Fruit fly (Drosophila melanogaster) whole organism, embryonic: ENCODE data around the gene Art4.
A peak's percentile ranks its signal among the peaks of the same experiment; 100 is the strongest.

Experiments used
- B-H1 ChIP-seq: fragments of 200-800 bp; sonication (Bioruptor generic); IDR thresholded peaks from 3 replicates; pipeline ENCODE4 v1.3.6; 2022; ENCODE audit warnings: missing biosample characterization, missing genetic modification characterization
- BEAF-32 ChIP-seq: fragments of 200-800 bp; sonication (Bioruptor generic); optimal IDR thresholded peaks from 3 replicates; lab custom pipeline; 2017; ENCODE audit warnings: missing biosample characterization, missing genetic modification characterization, mild to moderate bottlenecking, moderate library complexity, missing genetic modification reagents
- Bteb2 ChIP-seq: fragments of 200-800 bp; sonication (Bioruptor generic); optimal IDR thresholded peaks from 2 replicates; lab custom pipeline; 2016; ENCODE audit warnings: missing biosample characterization, missing genetic modification characterization
- CG10209 ChIP-seq: fragments of 200-800 bp; sonication (Bioruptor generic); optimal IDR thresholded peaks from 3 replicates; lab custom pipeline; 2017; ENCODE audit warnings: missing biosample characterization, mild to moderate bottlenecking, missing genetic modification characterization, missing genetic modification reagents
- CG11456 ChIP-seq: fragments of 200-800 bp; sonication (Bioruptor generic); IDR thresholded peaks from 3 replicates; pipeline ENCODE4 v1.3.6; 2022; ENCODE audit warnings: missing biosample characterization, missing genetic modification characterization
- CG12744 ChIP-seq: fragments of 200-800 bp; sonication (Bioruptor generic); optimal IDR thresholded peaks from 2 replicates; lab custom pipeline; 2016; ENCODE audit warnings: missing biosample characterization, missing genetic modification characterization
- CG13424 ChIP-seq: fragments of 200-800 bp; sonication (Bioruptor generic); optimal IDR thresholded peaks from 2 replicates; lab custom pipeline; 2019; ENCODE audit warnings: missing biosample characterization, mild to moderate bottlenecking, missing genetic modification characterization, moderate library complexity
- CG13775 ChIP-seq: fragments of 200-800 bp; sonication (Bioruptor generic); optimal IDR thresholded peaks from 3 replicates; lab custom pipeline; 2017; ENCODE audit warnings: missing biosample characterization, mild to moderate bottlenecking, missing genetic modification characterization
- CG13894 ChIP-seq: fragments of 200-800 bp; sonication (Bioruptor generic); optimal IDR thresholded peaks from 3 replicates; lab custom pipeline; 2018; ENCODE audit warnings: missing biosample characterization, mild to moderate bottlenecking, missing genetic modification characterization, moderate library complexity
- CG14050 ChIP-seq: fragments of 200-800 bp; sonication (Bioruptor generic); IDR thresholded peaks from 3 replicates; pipeline ENCODE4 v1.3.6; 2022; ENCODE audit warnings: missing biosample characterization, missing genetic modification characterization
- CG14667 ChIP-seq: fragments of 200-800 bp; sonication (Bioruptor generic); IDR thresholded peaks from 2 replicates; pipeline ENCODE4 v1.3.6; 2022; ENCODE audit warnings: missing biosample characterization, missing genetic modification characterization
- CG15269 ChIP-seq: fragments of 200-800 bp; sonication (Bioruptor generic); optimal IDR thresholded peaks from 2 replicates; lab custom pipeline; 2018; ENCODE audit warnings: missing biosample characterization, mild to moderate bottlenecking, missing genetic modification characterization, moderate library complexity
- CG15601 ChIP-seq: fragments of 200-800 bp; sonication (Bioruptor generic); optimal IDR thresholded peaks from 3 replicates; lab custom pipeline; 2019; ENCODE audit warnings: missing biosample characterization, mild to moderate bottlenecking, missing genetic modification characterization, moderate library complexity
- CG18476 ChIP-seq: fragments of 200-800 bp; sonication (Bioruptor generic); optimal IDR thresholded peaks from 2 replicates; lab custom pipeline; 2016; ENCODE audit warnings: missing biosample characterization, mild to moderate bottlenecking, missing genetic modification characterization
- CG2199 ChIP-seq: fragments of 200-800 bp; sonication (Bioruptor generic); IDR thresholded peaks from 3 replicates; pipeline ENCODE4 v1.3.6; 2022; ENCODE audit warnings: missing biosample characterization, missing genetic modification characterization
- CG2678 ChIP-seq: fragments of 200-800 bp; sonication (Bioruptor generic); optimal IDR thresholded peaks from 3 replicates; lab custom pipeline; 2019; ENCODE audit warnings: missing biosample characterization, mild to moderate bottlenecking, missing genetic modification characterization, moderate library complexity
- CG2712 ChIP-seq: fragments of 200-800 bp; optimal IDR thresholded peaks from 3 replicates; lab custom pipeline; 2019; ENCODE audit warnings: missing biosample characterization, mild to moderate bottlenecking, missing genetic modification characterization, moderate library complexity
- CG30431 ChIP-seq: fragments of 200-800 bp; sonication (Bioruptor generic); optimal IDR thresholded peaks from 2 replicates; lab custom pipeline; 2017; ENCODE audit warnings: missing biosample characterization, missing genetic modification characterization
- CG31224 ChIP-seq: fragments of 200-800 bp; sonication (Bioruptor generic); IDR thresholded peaks from 2 replicates; pipeline ENCODE4 v1.3.6; 2022; ENCODE audit warnings: missing biosample characterization, missing genetic modification characterization
- CG3726 ChIP-seq: fragments of 200-800 bp; sonication (Bioruptor generic); IDR thresholded peaks from 3 replicates; pipeline ENCODE4, ENCODE4 v1.3.6; 2022; ENCODE audit warnings: missing biosample characterization, missing genetic modification characterization
- CG4617 ChIP-seq: fragments of 200-800 bp; sonication (Bioruptor generic); optimal IDR thresholded peaks from 3 replicates; lab custom pipeline; 2016; ENCODE audit warnings: missing biosample characterization, missing genetic modification characterization, borderline replicate concordance
- CG4820 ChIP-seq: fragments of 200-800 bp; sonication (Bioruptor generic); optimal IDR thresholded peaks from 3 replicates; lab custom pipeline; 2016; ENCODE audit warnings: missing biosample characterization, missing genetic modification characterization
- CG6683 ChIP-seq: fragments of 200-800 bp; sonication (Bioruptor generic); optimal IDR thresholded peaks from 2 replicates; lab custom pipeline; 2017; ENCODE audit warnings: missing biosample characterization, mild to moderate bottlenecking, missing genetic modification characterization, missing genetic modification reagents
- CG6854 ChIP-seq: fragments of 200-800 bp; sonication (Bioruptor generic); optimal IDR thresholded peaks from 3 replicates; lab custom pipeline; 2017; ENCODE audit warnings: missing biosample characterization, mild to moderate bottlenecking, missing genetic modification characterization
- CG7839 ChIP-seq: fragments of 200-800 bp; sonication (Bioruptor generic); optimal IDR thresholded peaks from 3 replicates; lab custom pipeline; 2018; ENCODE audit warnings: missing biosample characterization, mild to moderate bottlenecking, missing genetic modification characterization, moderate library complexity
- CG8944 ChIP-seq: fragments of 200-800 bp; sonication (Bioruptor generic); optimal IDR thresholded peaks from 3 replicates; lab custom pipeline; 2016; ENCODE audit warnings: missing biosample characterization, missing genetic modification characterization
- Elba2 ChIP-seq: fragments of 200-800 bp; sonication (Bioruptor generic); optimal IDR thresholded peaks from 3 replicates; lab custom pipeline; 2016; ENCODE audit warnings: missing biosample characterization, missing genetic modification characterization
- Hr39 ChIP-seq: fragments of >200 bp; optimal IDR thresholded peaks from 2 replicates; lab custom pipeline; 2017
- Nf-YC ChIP-seq: fragments of 200-800 bp; optimal IDR thresholded peaks from 3 replicates; lab custom pipeline; 2019; ENCODE audit warnings: missing biosample characterization, mild to moderate bottlenecking, missing genetic modification characterization, moderate library complexity
- Six4 ChIP-seq: fragments of 200-800 bp; sonication (Bioruptor generic); optimal IDR thresholded peaks from 2 replicates; lab custom pipeline; 2016; ENCODE audit warnings: missing biosample characterization, missing genetic modification characterization
- Usf ChIP-seq: fragments of 200-800 bp; sonication (Bioruptor generic); optimal IDR thresholded peaks from 2 replicates; lab custom pipeline; 2017; ENCODE audit warnings: missing genotype, missing biosample characterization, missing genetic modification characterization
- Vsx1 ChIP-seq: fragments of 200-800 bp; sonication (Bioruptor generic); optimal IDR thresholded peaks from 2 replicates; lab custom pipeline; 2017; ENCODE audit warnings: missing biosample characterization, mild to moderate bottlenecking, missing genetic modification characterization, missing genetic modification reagents
- ab ChIP-seq: fragments of 200-800 bp; sonication (Bioruptor generic); optimal IDR thresholded peaks from 2 replicates; lab custom pipeline; 2016; ENCODE audit warnings: missing biosample characterization, missing genetic modification characterization
- bcd ChIP-seq: fragments of 200-800 bp; sonication (Bioruptor generic); optimal IDR thresholded peaks from 2 replicates; lab custom pipeline; 2017; ENCODE audit warnings: missing biosample characterization, mild to moderate bottlenecking, missing genetic modification characterization
- bigmax ChIP-seq: fragments of 200-800 bp; sonication (Bioruptor generic); optimal IDR thresholded peaks from 2 replicates; lab custom pipeline; 2018; ENCODE audit warnings: missing biosample characterization, mild to moderate bottlenecking, missing genetic modification characterization
- croc ChIP-seq: fragments of 200-800 bp; sonication (Bioruptor generic); conservative IDR thresholded peaks from 3 replicates; pipeline ENCODE4 v1.3.6; 2022; ENCODE audit warnings: missing biosample characterization, missing genetic modification characterization
- crp ChIP-seq, 2 experiments: fragments of 200-800 bp; sonication (Bioruptor generic); optimal IDR thresholded peaks; 2 replicates in 1 of 2; 3 replicates in 1 of 2; lab custom pipeline; 2017; ENCODE audit warnings: missing biosample characterization in 2 of 2, missing genetic modification characterization in 2 of 2, mild to moderate bottlenecking in 1 of 2, moderate library complexity in 1 of 2
- fu2 ChIP-seq: fragments of 200-800 bp; sonication (Bioruptor generic); optimal IDR thresholded peaks from 2 replicates; lab custom pipeline; 2016; ENCODE audit warnings: missing biosample characterization, missing genetic modification characterization
- grn ChIP-seq: fragments of 200-800 bp; sonication (Bioruptor generic); optimal IDR thresholded peaks from 3 replicates; lab custom pipeline; 2017; ENCODE audit warnings: missing biosample characterization, missing genetic modification characterization
- gsb ChIP-seq: fragments of 200-800 bp; sonication (Bioruptor generic); IDR thresholded peaks from 2 replicates; pipeline ENCODE4 v1.3.6; 2022; ENCODE audit warnings: missing biosample characterization, missing genetic modification characterization
- hb ChIP-seq: fragments of 200-800 bp; sonication (Bioruptor generic); IDR thresholded peaks from 3 replicates; pipeline ENCODE4 v1.3.6; 2022; ENCODE audit warnings: missing biosample characterization, missing genetic modification characterization; ENCODE audit not compliant: partially characterized antibody
- ind ChIP-seq: fragments of 200-800 bp; sonication (Bioruptor generic); optimal IDR thresholded peaks from 3 replicates; lab custom pipeline; 2016; ENCODE audit warnings: missing biosample characterization, missing genetic modification characterization
- insv ChIP-seq, 2 experiments: fragments of 200-800 bp; sonication (Bioruptor generic); optimal IDR thresholded peaks; 3 replicates each; lab custom pipeline; 2016 to 2018; ENCODE audit warnings: missing biosample characterization in 2 of 2, missing genetic modification characterization in 2 of 2
- ken ChIP-seq: fragments of 200-800 bp; sonication (Bioruptor generic); IDR thresholded peaks from 3 replicates; pipeline ENCODE4 v1.3.6; 2022; ENCODE audit warnings: missing biosample characterization, missing genetic modification characterization
- otp ChIP-seq: fragments of 200-800 bp; sonication (Bioruptor generic); IDR thresholded peaks from 3 replicates; pipeline ENCODE4, ENCODE4 v1.3.6; 2022; ENCODE audit warnings: missing biosample characterization, missing genetic modification characterization
- pan ChIP-seq, 4 experiments: fragments of >200 bp in 3 of 4; fragments of 200-800 bp in 1 of 4; sonication (Bioruptor generic) in 1 of 4; optimal IDR thresholded peaks in 3 of 4; IDR thresholded peaks in 1 of 4; 2 replicates each; pipeline versions ENCODE4 v1.3.6 to Lab custom; 2017 to 2022; ENCODE audit warnings: missing biosample characterization in 2 of 4, missing genetic modification characterization in 2 of 4, mixed read lengths in 1 of 4
- prd ChIP-seq, 3 experiments: fragments of >200 bp in 2 of 3; fragments of 200-800 bp in 1 of 3; sonication (Bioruptor generic) in 1 of 3; optimal IDR thresholded peaks in 2 of 3; IDR thresholded peaks in 1 of 3; 2 replicates in 2 of 3; 3 replicates in 1 of 3; pipeline versions ENCODE4 v1.3.6 to Lab custom; 2017 to 2022; ENCODE audit warnings: missing biosample characterization in 1 of 3, missing genetic modification characterization in 1 of 3
- sim ChIP-seq: fragments of 200-800 bp; sonication (Bioruptor generic); IDR thresholded peaks from 2 replicates; pipeline ENCODE4 v1.3.6; 2022; ENCODE audit warnings: missing biosample characterization, missing genetic modification characterization
- tap ChIP-seq: fragments of 200-800 bp; optimal IDR thresholded peaks from 3 replicates; lab custom pipeline; 2019; ENCODE audit warnings: missing biosample characterization, mild to moderate bottlenecking, missing genetic modification characterization, moderate library complexity
- vfl ChIP-seq: fragments of 200-800 bp; sonication (Bioruptor generic); optimal IDR thresholded peaks from 2 replicates; lab custom pipeline; 2016; ENCODE audit warnings: missing biosample characterization, missing genetic modification characterization
- zfh1 ChIP-seq: fragments of 200-800 bp; sonication (Bioruptor generic); IDR thresholded peaks from 3 replicates; pipeline ENCODE4 v1.3.6; 2022; ENCODE audit warnings: missing biosample characterization, missing genetic modification characterization

The Art4 gene

DNA sequence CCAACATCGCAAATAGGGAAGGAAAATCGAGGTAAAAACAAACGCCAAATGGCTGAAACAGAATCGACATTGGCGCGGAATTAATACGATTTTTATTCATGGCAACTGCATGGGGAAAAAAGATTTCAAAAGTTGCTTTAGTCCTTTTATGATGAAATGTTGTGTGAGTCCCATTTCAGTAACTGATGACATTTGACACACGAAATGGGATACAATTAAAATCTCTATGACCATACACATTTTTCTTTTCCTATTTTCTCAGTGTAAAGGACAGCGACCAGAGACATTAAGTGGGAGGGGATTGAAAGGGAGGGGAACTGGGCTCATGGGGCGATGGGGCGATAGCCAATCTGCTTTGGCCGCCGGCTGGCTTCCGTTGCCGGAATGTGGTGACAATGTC lies 47.4 kb downstream of the Art4 start (continued):
- TF ChIP-seq croc = no peak
- TF ChIP-seq CG12744 = no peak
- TF ChIP-seq prd (optimal IDR thresholded peaks at IDR 0.05; lab: Kevin White, UChicago) = no peak
- 0 out of 3 replicates have a peak, but pooled peaks have one; percentile 6 for TF ChIP-seq prd (GFP tag; IDR thresholded peaks at IDR 0.05; lab: Robert Waterston, UW)
- TF ChIP-seq BEAF-32 (GFP tag; lab: Kevin White, UChicago) = no peak
- TF ChIP-seq CG4820 = no peak
- no peak for TF ChIP-seq crp (GFP tag; optimal IDR thresholded peaks at IDR 0.05; lab: Kevin White, UChicago)
- TF ChIP-seq CG3726 (GFP tag; lab: Robert Waterston, UW) = no peak
- no peak for TF ChIP-seq CG31224 (GFP tag; lab: Robert Waterston, UW)
- no peak; the same call in 2 of the 3 replicates for TF ChIP-seq CG11456 (GFP tag; lab: Robert Waterston, UW)
- no peak for TF ChIP-seq CG2199
- no peak for TF ChIP-seq ab (GFP tag; lab: Kevin White, UChicago)
- TF ChIP-seq fu2 (GFP tag; lab: Kevin White, UChicago) = no peak
- TF ChIP-seq ken (GFP tag; lab: Robert Waterston, UW) = no peak
- no peak for TF ChIP-seq Elba2
- TF ChIP-seq CG18476 (GFP tag; lab: Kevin White, UChicago) = no peak
- no peak for TF ChIP-seq Nf-YC (tag; lab: Kevin White, UChicago)
- no peak for TF ChIP-seq CG4617
- no peak for TF ChIP-seq CG14667 (GFP tag; lab: Robert Waterston, UW)
- TF ChIP-seq B-H1 (GFP tag; lab: Robert Waterston, UW) = no peak
- no peak for TF ChIP-seq CG8944 (GFP tag; lab: Kevin White, UChicago)
- no peak for TF ChIP-seq Vsx1 (GFP tag; lab: Kevin White, UChicago)
- no peak for TF ChIP-seq CG6854 (GFP tag; lab: Kevin White, UChicago)
- TF ChIP-seq CG2712 (tag; lab: Kevin White, UChicago) = peak; percentile 4
- TF ChIP-seq grn (GFP tag; lab: Kevin White, UChicago) = no peak
- TF ChIP-seq CG2678 = peak; percentile 67
- no peak for TF ChIP-seq bigmax
- no peak for TF ChIP-seq hb (GFP tag; lab: Robert Waterston, UW)
- no peak for TF ChIP-seq CG6683 (GFP tag; lab: Kevin White, UChicago)
- TF ChIP-seq ind = peak; percentile 26
- no peak for TF ChIP-seq otp (GFP tag; lab: Robert Waterston, UW)
- TF ChIP-seq CG10209 (GFP tag; lab: Kevin White, UChicago) = no peak
- no peak for TF ChIP-seq tap (tag; lab: Kevin White, UChicago)
- TF ChIP-seq sim (GFP tag; lab: Robert Waterston, UW) = no peak
- TF ChIP-seq CG15601 (tag; lab: Kevin White, UChicago) = no peak
- peak; percentile 50 for TF ChIP-seq CG13775 (GFP tag; lab: Kevin White, UChicago)
- TF ChIP-seq CG15269 (tag; lab: Kevin White, UChicago) = peak; percentile 43
- TF ChIP-seq CG7839 = peak; percentile 50
- TF ChIP-seq Bteb2 (GFP tag; lab: Kevin White, UChicago) = no peak
- peak; percentile 34 for TF ChIP-seq CG13424 (tag; lab: Kevin White, UChicago)
- TF ChIP-seq CG13894 (tag; lab: Kevin White, UChicago) = peak; percentile 16
- no peak for TF ChIP-seq CG30431 (GFP tag; lab: Kevin White, UChicago)
- peak; percentile 40; the same call in 1 of the 3 replicates for TF ChIP-seq zfh1
- no peak for TF ChIP-seq insv (GFP tag; optimal IDR thresholded peaks at IDR 0.05; lab: Kevin White, UChicago)
- TF ChIP-seq gsb (GFP tag; lab: Robert Waterston, UW) = no peak
- TF ChIP-seq bcd (GFP tag; lab: Kevin White, UChicago) = peak; percentile 18
- TF ChIP-seq Six4 (GFP tag; lab: Kevin White, UChicago) = no peak
- TF ChIP-seq pan (optimal IDR thresholded peaks at IDR 0.05; lab: Kevin White, UChicago) = no peak
- TF ChIP-seq pan (GFP tag; optimal IDR thresholded peaks at IDR 0.05 in 1 of 2, IDR thresholded peaks at IDR 0.05 in 1 of 2) = peak in 1 of 2 experiments; percentile 32
- no peak for TF ChIP-seq Hr39 (lab: Kevin White, UChicago)
- no peak for TF ChIP-seq CG14050 (GFP tag; lab: Robert Waterston, UW)
- no peak for TF ChIP-seq Usf (GFP tag; lab: Kevin White, UChicago)
- TF ChIP-seq vfl = no peak
